Comparison of ENCODE assay signal across 2 fruit fly cellular contexts in the genomic region with DNA sequence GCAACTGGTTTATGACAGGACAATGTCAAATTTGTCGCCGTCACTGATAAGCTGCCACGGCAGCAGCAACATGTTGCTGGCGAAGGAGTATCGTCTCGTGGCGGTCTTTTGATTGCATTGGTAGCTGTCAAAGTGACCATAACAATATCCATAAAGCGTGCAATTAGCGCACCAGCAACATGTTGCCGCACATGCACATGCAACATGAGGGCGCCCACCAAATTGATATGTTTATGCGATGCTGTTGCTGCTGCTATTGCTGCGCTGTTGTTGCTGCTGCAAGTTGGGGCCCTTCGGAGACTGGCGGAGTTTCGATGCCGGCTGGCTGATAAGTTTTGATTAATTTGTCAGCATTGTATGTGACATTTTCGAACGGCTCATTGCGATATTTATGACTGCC.
TF ChIP-seq lines count a peak whose summit lies in the region.

No protein-coding gene starts in this region.

- TF ChIP-seq CTCF in whole organism, embryonic (GFP tag; optimal IDR thresholded peaks at IDR 0.05; lab: Kevin White, UChicago): no peak

TF ChIP-seq in whole organism, embryonic, 481 proteins besides CTCF, POLR2A, EP300 and RAD21:
- TF ChIP-seq gt (GFP tag; IDR thresholded peaks at IDR 0.05; lab: Robert Waterston, UW): no peak
- TF ChIP-seq CG11504 (tag; optimal IDR thresholded peaks at IDR 0.05; lab: Kevin White, UChicago): peak; percentile 94
- TF ChIP-seq gcm (GFP tag; optimal IDR thresholded peaks at IDR 0.05; lab: Kevin White, UChicago): peak; percentile 37
- TF ChIP-seq run (tag; optimal IDR thresholded peaks at IDR 0.05; lab: Kevin White, UChicago): no peak
- TF ChIP-seq BtbVII (GFP tag; optimal IDR thresholded peaks at IDR 0.05; lab: Kevin White, UChicago): no peak
- no peak for TF ChIP-seq CG10274 (GFP tag; optimal IDR thresholded peaks at IDR 0.05; lab: Kevin White, UChicago)
- TF ChIP-seq cad (GFP tag; optimal IDR thresholded peaks at IDR 0.05; lab: Kevin White, UChicago): no peak
- TF ChIP-seq mirr (GFP tag; optimal IDR thresholded peaks at IDR 0.05; lab: Kevin White, UChicago): no peak

TF ChIP-seq in whole organism, prepupa, 60 proteins besides CTCF, POLR2A, EP300 and RAD21:
- TF ChIP-seq Ets21C (GFP tag; optimal IDR thresholded peaks at IDR 0.05; lab: Kevin White, UChicago) (no peak), acj6 (GFP tag; optimal IDR thresholded peaks at IDR 0.05; lab: Kevin White, UChicago) (no peak), Sox102F (GFP tag; optimal IDR thresholded peaks at IDR 0.05; lab: Kevin White, UChicago) (no peak), ss (GFP tag; optimal IDR thresholded peaks at IDR 0.05; lab: Kevin White, UChicago) (no peak), CG11902 (GFP tag; optimal IDR thresholded peaks at IDR 0.05; lab: Kevin White, UChicago) (no peak), svp (GFP tag; lab: Kevin White, UChicago) (peak; percentile 41), vri (GFP tag; optimal IDR thresholded peaks at IDR 0.05; lab: Kevin White, UChicago) (no peak), Met (GFP tag; optimal IDR thresholded peaks at IDR 0.05; lab: Kevin White, UChicago) (no peak), CG11294 (GFP tag; IDR thresholded peaks at IDR 0.05; lab: Robert Waterston, UW) (no peak)
